Fruit fly (Drosophila melanogaster) whole organism, embryonic: Measurements from ENCODE around the gene Eip75B.

Source experiments
- CG11085 ChIP-seq: fragments of 200-800 bp; sonication (Bioruptor generic); IDR thresholded peaks from 2 replicates; pipeline ENCODE4 v1.3.6; 2022; ENCODE audit warnings: missing biosample characterization, missing genetic modification characterization
- CG13424 ChIP-seq: fragments of 200-800 bp; sonication (Bioruptor generic); optimal IDR thresholded peaks from 2 replicates; lab custom pipeline; 2019; ENCODE audit warnings: missing biosample characterization, mild to moderate bottlenecking, missing genetic modification characterization, moderate library complexity
- CG15696 ChIP-seq: fragments of 200-800 bp; sonication (Bioruptor generic); optimal IDR thresholded peaks from 2 replicates; lab custom pipeline; 2019; ENCODE audit warnings: missing biosample characterization, mild to moderate bottlenecking, missing genetic modification characterization, moderate library complexity
- CG3995 ChIP-seq: fragments of 200-800 bp; sonication (Bioruptor generic); optimal IDR thresholded peaks from 3 replicates; lab custom pipeline; 2016; ENCODE audit warnings: missing biosample characterization, missing genetic modification characterization
- CG4360 ChIP-seq: fragments of 200-800 bp; sonication (Bioruptor generic); IDR thresholded peaks from 2 replicates; pipeline ENCODE4 v1.3.6; 2022; ENCODE audit warnings: missing biosample characterization, missing genetic modification characterization
- CG6272 ChIP-seq: fragments of 200-800 bp; sonication (Bioruptor generic); IDR thresholded peaks from 2 replicates; pipeline ENCODE4 v1.3.6; 2022; ENCODE audit warnings: missing biosample characterization, missing genetic modification characterization
- D19B ChIP-seq: fragments of 200-800 bp; sonication (Bioruptor generic); optimal IDR thresholded peaks from 2 replicates; lab custom pipeline; 2017; ENCODE audit warnings: missing biosample characterization, mild to moderate bottlenecking, missing genetic modification characterization
- Dek ChIP-seq: fragments of 200-800 bp; sonication (Bioruptor generic); optimal IDR thresholded peaks from 3 replicates; lab custom pipeline; 2019; ENCODE audit warnings: missing biosample characterization, mild to moderate bottlenecking, missing genetic modification characterization, moderate library complexity
- HLH54F ChIP-seq: fragments of 200-800 bp; sonication (Bioruptor generic); optimal IDR thresholded peaks from 3 replicates; lab custom pipeline; 2016; ENCODE audit warnings: missing biosample characterization, missing genetic modification characterization
- her ChIP-seq: fragments of 200-800 bp; sonication (Bioruptor generic); optimal IDR thresholded peaks from 2 replicates; lab custom pipeline; 2016; ENCODE audit warnings: missing biosample characterization, missing genetic modification characterization
- stc ChIP-seq: fragments of 200-800 bp; sonication (Bioruptor generic); IDR thresholded peaks from 2 replicates; pipeline ENCODE4 v1.3.6; 2022; ENCODE audit warnings: missing biosample characterization, missing genetic modification characterization
- tgo ChIP-seq: fragments of 200-800 bp; sonication (Bioruptor generic); IDR thresholded peaks from 3 replicates; pipeline ENCODE4 v1.3.6; 2022; ENCODE audit warnings: missing biosample characterization, missing genetic modification characterization
- tx ChIP-seq: fragments of 200-800 bp; sonication (Bioruptor generic); optimal IDR thresholded peaks from 2 replicates; lab custom pipeline; 2016; ENCODE audit warnings: missing biosample characterization, missing genetic modification characterization
- vvl ChIP-seq: fragments of 200-800 bp; sonication (Bioruptor generic); IDR thresholded peaks from 2 replicates; pipeline ENCODE4 v1.3.6; 2022; ENCODE audit warnings: missing biosample characterization, missing genetic modification characterization

- TF ChIP-seq CG4360 (GFP tag; lab: Robert Waterston, UW): no peak
- no peak for TF ChIP-seq stc (GFP tag; lab: Robert Waterston, UW)
- peak; percentile 18; the same call in 1 of the 2 replicates for TF ChIP-seq vvl
- TF ChIP-seq tgo: no peak
- TF ChIP-seq CG6272 (GFP tag; lab: Robert Waterston, UW): no peak
- TF ChIP-seq tx (GFP tag; lab: Kevin White, UChicago): no peak
- no peak for TF ChIP-seq D19B (GFP tag; lab: Kevin White, UChicago)
- no peak for TF ChIP-seq CG13424 (tag; lab: Kevin White, UChicago)
- TF ChIP-seq Dek: no peak
- no peak for TF ChIP-seq HLH54F (GFP tag; lab: Kevin White, UChicago)
- no peak for TF ChIP-seq CG3995 (GFP tag; lab: Kevin White, UChicago)
- TF ChIP-seq her (GFP tag; lab: Kevin White, UChicago): no peak
- TF ChIP-seq CG11085 (GFP tag; lab: Robert Waterston, UW): no peak
- TF ChIP-seq CG15696: no peak
Observed at dm6 chr3L:17962069-17962664, 102.3 kb downstream of the Eip75B start.
